Fruit fly (Drosophila melanogaster) whole organism, embryonic: ENCODE results near the gene yellow-e2.
A peak's percentile ranks its signal among the peaks of the same experiment; 100 is the strongest.

Experiments used
- Ets65A ChIP-seq: fragments of 200-800 bp; sonication (Bioruptor generic); peaks from one replicate; lab custom pipeline; 2016; ENCODE audit warnings: missing biosample characterization, missing genetic modification characterization
- abd-A ChIP-seq: fragments of 200-800 bp; sonication (Bioruptor generic); optimal IDR thresholded peaks from 3 replicates; lab custom pipeline; 2019; ENCODE audit warnings: missing biosample characterization, mild to moderate bottlenecking, missing genetic modification characterization, moderate library complexity
- fd102C ChIP-seq: fragments of 200-800 bp; sonication (Bioruptor generic); optimal IDR thresholded peaks from 2 replicates; lab custom pipeline; 2018; ENCODE audit warnings: missing biosample characterization, mild to moderate bottlenecking, missing genetic modification characterization, moderate library complexity
- scrt ChIP-seq: fragments of 200-800 bp; sonication (Bioruptor generic); optimal IDR thresholded peaks from 2 replicates; lab custom pipeline; 2018; ENCODE audit warnings: missing biosample characterization, mild to moderate bottlenecking, missing genetic modification characterization, moderate library complexity
- sd ChIP-seq: fragments of 200-800 bp; sonication (Bioruptor generic); optimal IDR thresholded peaks from 3 replicates; lab custom pipeline; 2018; ENCODE audit warnings: missing biosample characterization, mild to moderate bottlenecking, missing genetic modification characterization, moderate library complexity

yellow-e2 gene

DNA sequence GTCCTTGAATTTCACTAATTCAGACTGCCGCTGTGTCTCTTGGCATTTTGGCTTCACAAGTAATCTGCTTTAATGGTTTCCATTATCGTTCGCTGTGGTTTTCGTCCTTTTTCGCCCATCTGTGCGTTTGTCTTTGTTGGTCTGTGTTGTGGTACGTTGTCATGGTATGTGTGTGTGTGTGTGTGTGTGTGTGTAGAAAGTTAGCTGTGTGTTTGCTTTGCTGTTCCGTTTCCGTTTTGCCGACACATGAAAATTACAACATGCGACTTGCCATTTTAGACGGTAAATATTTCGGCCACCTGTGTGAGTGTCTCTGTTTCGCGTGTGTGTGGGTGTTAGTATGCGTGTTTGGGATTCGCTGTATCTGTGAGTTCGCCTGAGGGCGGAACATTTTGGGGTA lies 49.8 kb downstream of the yellow-e2 start:
- TF ChIP-seq abd-A (tag; lab: Kevin White, UChicago), result peak; percentile 34
- no peak for TF ChIP-seq fd102C (GFP tag; lab: Kevin White, UChicago)
- peak; percentile 70 for TF ChIP-seq scrt
- TF ChIP-seq sd (tag; lab: Kevin White, UChicago), result no peak
- TF ChIP-seq Ets65A (GFP tag; lab: Kevin White, UChicago), result peak; percentile 80
